Worm (Caenorhabditis elegans) whole organism, mixed stage, embryonic: ENCODE results near the gene lin-8.
A peak's percentile ranks its signal among the peaks of the same experiment; 100 is the strongest.

Source experiments
- M03D4.4 ChIP-seq: sonication (generic microtip); optimal IDR thresholded peaks from 2 replicates; lab custom pipeline; 2017; ENCODE audit warnings: mild to moderate bottlenecking, missing genetic modification characterization, missing compliant biosample characterization
- bed-3 ChIP-seq: fragments of 200-800 bp; sonication (Bioruptor generic); optimal IDR thresholded peaks from 3 replicates; lab custom pipeline; 2018; ENCODE audit warnings: mild to moderate bottlenecking, missing genetic modification characterization, moderate library complexity, missing compliant biosample characterization
- blmp-1 ChIP-seq: fragments of 150-350 bp; optimal IDR thresholded peaks from 2 replicates; lab custom pipeline; 2014; ENCODE audit warnings: missing biosample characterization, missing genetic modification characterization
- ceh-39 ChIP-seq: fragments of 150-350 bp; optimal IDR thresholded peaks from 2 replicates; lab custom pipeline; 2014; ENCODE audit warnings: missing biosample characterization, missing genetic modification characterization
- ceh-43 ChIP-seq: fragments of 200-800 bp; sonication (Bioruptor generic); optimal IDR thresholded peaks from 2 replicates; lab custom pipeline; 2018; ENCODE audit warnings: mild to moderate bottlenecking, missing genetic modification characterization, moderate library complexity, missing compliant biosample characterization
- ceh-83 ChIP-seq: fragments of 200-800 bp; sonication (Bioruptor generic); optimal IDR thresholded peaks from 2 replicates; lab custom pipeline; 2018; ENCODE audit warnings: mild to moderate bottlenecking, missing genetic modification characterization, missing compliant biosample characterization
- ces-1 ChIP-seq: fragments of 150-350 bp; optimal IDR thresholded peaks from 2 replicates; lab custom pipeline; 2014; ENCODE audit warnings: missing biosample characterization, missing genetic modification reagents, missing genetic modification characterization
- cnd-1 ChIP-seq: fragments of 200-800 bp; sonication (Bioruptor generic); optimal IDR thresholded peaks from 2 replicates; lab custom pipeline; 2018; ENCODE audit warnings: mild to moderate bottlenecking, missing genetic modification characterization, missing compliant biosample characterization
- drap-1 ChIP-seq: fragments of 200-800 bp; sonication (Bioruptor generic); optimal IDR thresholded peaks from 3 replicates; lab custom pipeline; 2018; ENCODE audit warnings: mild to moderate bottlenecking, missing genetic modification characterization, missing compliant biosample characterization
- elt-1 ChIP-seq: sonication (generic microtip); optimal IDR thresholded peaks from 2 replicates; lab custom pipeline; 2017; ENCODE audit warnings: missing genetic modification characterization, mild to moderate bottlenecking, missing compliant biosample characterization, antibody characterized with exemption, moderate library complexity, borderline replicate concordance; ENCODE audit not compliant: insufficient read depth
- elt-3 ChIP-seq: fragments of 150-350 bp; optimal IDR thresholded peaks from 2 replicates; lab custom pipeline; 2014; ENCODE audit warnings: missing biosample characterization, missing genetic modification characterization
- flh-1 ChIP-seq: fragments of 200-800 bp; sonication (Bioruptor generic); optimal IDR thresholded peaks from 2 replicates; lab custom pipeline; 2018; ENCODE audit warnings: mild to moderate bottlenecking, missing genetic modification characterization, moderate library complexity, missing compliant biosample characterization
- ham-2 ChIP-seq: fragments of 200-800 bp; sonication (Bioruptor generic); optimal IDR thresholded peaks from 2 replicates; lab custom pipeline; 2018; ENCODE audit warnings: mild to moderate bottlenecking, missing genetic modification characterization, missing compliant biosample characterization
- hlh-1 ChIP-seq: fragments of 150-350 bp; optimal IDR thresholded peaks from 2 replicates; lab custom pipeline; 2014; ENCODE audit warnings: missing biosample characterization, missing genetic modification reagents, missing genetic modification characterization
- lin-13 ChIP-seq: fragments of 150-350 bp; optimal IDR thresholded peaks from 2 replicates; lab custom pipeline; 2014; ENCODE audit warnings: missing biosample characterization, missing genetic modification characterization
- lsy-2 ChIP-seq: fragments of 150-350 bp; optimal IDR thresholded peaks from 2 replicates; lab custom pipeline; 2014; ENCODE audit warnings: missing biosample characterization, missing genetic modification characterization
- mab-5 ChIP-seq: fragments of 150-350 bp; optimal IDR thresholded peaks from 2 replicates; lab custom pipeline; 2014; ENCODE audit warnings: missing biosample characterization, missing genetic modification characterization
- mep-1 ChIP-seq: fragments of 150-350 bp; optimal IDR thresholded peaks from 2 replicates; lab custom pipeline; 2017; ENCODE audit warnings: missing biosample characterization, missing genetic modification reagents, missing genetic modification characterization, inconsistent platforms
- mls-2 ChIP-seq: sonication (generic microtip); optimal IDR thresholded peaks from 2 replicates; lab custom pipeline; 2016; ENCODE audit warnings: mild to moderate bottlenecking, missing genetic modification characterization, moderate library complexity, missing compliant biosample characterization
- nhr-2 ChIP-seq: fragments of 150-350 bp; optimal IDR thresholded peaks from 2 replicates; lab custom pipeline; 2014; ENCODE audit warnings: missing biosample characterization, missing genetic modification characterization
- nhr-237 ChIP-seq: fragments of 150-350 bp; optimal IDR thresholded peaks from 2 replicates; lab custom pipeline; 2014; ENCODE audit warnings: missing biosample characterization, missing genetic modification characterization
- nhr-28 ChIP-seq: fragments of 150-350 bp; optimal IDR thresholded peaks from 2 replicates; lab custom pipeline; 2014; ENCODE audit warnings: missing biosample characterization, missing genetic modification characterization
- nhr-76 ChIP-seq: sonication (generic microtip); optimal IDR thresholded peaks from 2 replicates; lab custom pipeline; 2017; ENCODE audit warnings: missing biosample characterization, missing genetic modification characterization
- pha-4 ChIP-seq: fragments of 150-350 bp; optimal IDR thresholded peaks from 2 replicates; lab custom pipeline; 2018; ENCODE audit warnings: missing biosample characterization, missing genetic modification reagents, missing genetic modification characterization
- sem-2 ChIP-seq: fragments of 200-800 bp; sonication (Bioruptor generic); optimal IDR thresholded peaks from 2 replicates; lab custom pipeline; 2018; ENCODE audit warnings: mild to moderate bottlenecking, missing genetic modification characterization, missing compliant biosample characterization
- snpc-4 ChIP-seq: fragments of 150-350 bp; optimal IDR thresholded peaks from 2 replicates; lab custom pipeline; 2014; ENCODE audit warnings: missing biosample characterization, missing genetic modification characterization
- sptf-1 ChIP-seq: sonication (generic microtip); optimal IDR thresholded peaks from 2 replicates; lab custom pipeline; 2017; ENCODE audit warnings: mild to moderate bottlenecking, missing genetic modification characterization, moderate library complexity, missing compliant biosample characterization
- tbx-8 ChIP-seq: fragments of 200-800 bp; sonication (Bioruptor generic); optimal IDR thresholded peaks from 2 replicates; lab custom pipeline; 2018; ENCODE audit warnings: mild to moderate bottlenecking, missing genetic modification characterization, moderate library complexity, missing compliant biosample characterization
- unc-120 ChIP-seq: sonication (generic microtip); optimal IDR thresholded peaks from 2 replicates; lab custom pipeline; 2017; ENCODE audit warnings: missing genetic modification characterization, missing compliant biosample characterization; ENCODE audit not compliant: poor library complexity, severe bottlenecking
- unc-39 ChIP-seq: fragments of 150-350 bp; optimal IDR thresholded peaks from 2 replicates; lab custom pipeline; 2014; ENCODE audit warnings: missing biosample characterization, missing genetic modification characterization
- ztf-11 ChIP-seq: fragments of 150-350 bp; optimal IDR thresholded peaks from 2 replicates; lab custom pipeline; 2014; ENCODE audit warnings: missing biosample characterization, missing genetic modification characterization

The lin-8 gene

ce11 chrII:3054221-3054620, 2.4 kb upstream of the lin-8 start, which contains the start of gene lido-13:
TSS of gene lido-13 (minus strand) at chrII:3054321.
- TF ChIP-seq cnd-1 (tag; lab: Kevin White, UChicago) (no peak), ham-2 (GFP tag; lab: Kevin White, UChicago) (no peak), nhr-28 (tag; lab: Kevin White, UChicago) (no peak), bed-3 (GFP tag; lab: Kevin White, UChicago) (no peak), drap-1 (GFP tag; lab: Kevin White, UChicago) (no peak), unc-39 (tag; lab: Kevin White, UChicago) (no peak)

- TF ChIP-seq ceh-83 (GFP tag; lab: Kevin White, UChicago) = no peak
- TF ChIP-seq pha-4 = peak; percentile 10
- TF ChIP-seq, all 35 proteins: peak for 1
Observed at ce11 chrII:3054622-3055021, 2.0 kb upstream of the lin-8 start.

- TF ChIP-seq snpc-4 (tag; lab: Kevin White, UChicago) (no peak), mls-2 (tag; lab: Kevin White, UChicago) (peak; percentile 41), lin-13 (tag; lab: Kevin White, UChicago) (peak; percentile 14), ceh-39 (tag; lab: Kevin White, UChicago) (no peak), ham-2 (GFP tag; lab: Kevin White, UChicago) (peak; percentile 39), nhr-2 (tag; lab: Kevin White, UChicago) (peak; percentile 15)
Observed at ce11 chrII:3055531-3055930, 1.1 kb upstream of the lin-8 start.

- TF ChIP-seq hlh-1 (tag; lab: Kevin White, UChicago) = no peak
- no peak for TF ChIP-seq nhr-2 (tag; lab: Kevin White, UChicago)
- TF ChIP-seq sptf-1 (tag; lab: Kevin White, UChicago) = no peak
- TF ChIP-seq elt-1 (tag; lab: Kevin White, UChicago) = no peak
- no peak for TF ChIP-seq drap-1 (GFP tag; lab: Kevin White, UChicago)
Observed at ce11 chrII:3060782-3061181, 4.2 kb downstream of the lin-8 start, which contains the start of gene Y25C1A.6. TSS of gene Y25C1A.6 (plus strand) at chrII:3061082.

DNA sequence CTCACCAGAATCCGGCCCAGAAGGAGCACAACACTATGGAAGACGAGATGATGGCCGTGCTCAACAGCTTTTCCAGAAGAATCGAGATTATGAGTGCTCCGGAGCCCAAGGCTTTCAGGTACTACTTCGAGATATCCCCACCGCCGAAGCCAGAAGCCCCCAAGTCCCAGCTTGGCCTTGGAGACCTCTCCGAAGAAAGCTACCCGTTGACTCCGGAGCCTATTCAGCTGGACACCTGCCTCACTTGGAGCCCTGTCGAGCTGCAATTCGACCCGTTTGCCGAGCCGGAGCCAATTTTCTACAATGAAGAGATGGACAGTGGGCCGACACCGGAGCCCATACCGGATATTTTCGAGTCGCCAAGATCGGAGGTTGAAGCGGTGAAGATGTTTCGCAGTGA, 5.0 kb downstream of the lin-8 start:
- TF ChIP-seq bed-3 (GFP tag; lab: Kevin White, UChicago) (no peak), nhr-76 (tag; lab: Kevin White, UChicago) (no peak), nhr-237 (tag; lab: Kevin White, UChicago) (no peak), lin-13 (tag; lab: Kevin White, UChicago) (no peak), sptf-1 (tag; lab: Kevin White, UChicago) (no peak), ces-1 (GFP tag; lab: Kevin White, UChicago) (no peak), unc-39 (tag; lab: Kevin White, UChicago) (no peak), nhr-28 (tag; lab: Kevin White, UChicago) (no peak), flh-1 (no peak), blmp-1 (no peak), tbx-8 (GFP tag; lab: Kevin White, UChicago) (no peak), ham-2 (GFP tag; lab: Kevin White, UChicago) (no peak), ceh-43 (GFP tag; lab: Kevin White, UChicago) (no peak), ceh-39 (tag; lab: Kevin White, UChicago) (no peak), mab-5 (tag; lab: Kevin White, UChicago) (no peak), drap-1 (GFP tag; lab: Kevin White, UChicago) (no peak), M03D4.4 (tag; lab: Kevin White, UChicago) (no peak), snpc-4 (tag; lab: Kevin White, UChicago) (no peak), elt-1 (tag; lab: Kevin White, UChicago) (no peak), nhr-2 (tag; lab: Kevin White, UChicago) (no peak)

DNA sequence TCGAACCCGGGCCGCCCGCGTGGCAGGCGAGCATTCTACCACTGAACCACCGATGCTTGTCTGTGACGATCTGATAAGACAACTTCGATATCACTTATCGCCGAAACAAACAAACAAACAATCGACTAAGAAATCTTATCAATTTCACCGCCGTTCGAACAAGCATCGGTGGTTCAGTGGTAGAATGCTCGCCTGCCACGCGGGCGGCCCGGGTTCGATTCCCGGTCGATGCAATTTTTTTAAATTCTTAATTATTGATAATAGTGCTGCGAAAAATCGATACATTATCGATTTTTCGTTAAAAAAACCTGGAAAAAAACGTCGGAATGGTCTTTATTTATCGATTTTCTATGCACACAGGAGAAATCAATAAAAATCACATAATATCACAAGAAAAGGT, 5.6 kb downstream of the lin-8 start:
- TF ChIP-seq ham-2 (GFP tag; lab: Kevin White, UChicago) = no peak
- no peak for TF ChIP-seq unc-120
- no peak for TF ChIP-seq sptf-1 (tag; lab: Kevin White, UChicago)
- no peak for TF ChIP-seq nhr-237 (tag; lab: Kevin White, UChicago)
- no peak for TF ChIP-seq nhr-76 (tag; lab: Kevin White, UChicago)
- TF ChIP-seq mab-5 (tag; lab: Kevin White, UChicago) = no peak
- no peak for TF ChIP-seq elt-3 (tag; lab: Kevin White, UChicago)
- TF ChIP-seq ces-1 (GFP tag; lab: Kevin White, UChicago) = no peak
- TF ChIP-seq ztf-11 (tag; lab: Kevin White, UChicago) = no peak
- TF ChIP-seq ceh-43 (GFP tag; lab: Kevin White, UChicago) = no peak
- no peak for TF ChIP-seq lsy-2
- no peak for TF ChIP-seq nhr-28 (tag; lab: Kevin White, UChicago)
- TF ChIP-seq flh-1 = no peak
- TF ChIP-seq elt-1 (tag; lab: Kevin White, UChicago) = no peak
- TF ChIP-seq sem-2 (GFP tag; lab: Kevin White, UChicago) = no peak
- no peak for TF ChIP-seq hlh-1 (tag; lab: Kevin White, UChicago)
- TF ChIP-seq ceh-39 (tag; lab: Kevin White, UChicago) = no peak
- TF ChIP-seq mep-1 (tag; lab: Kevin White, UChicago) = no peak
